Worm (Caenorhabditis elegans) whole organism, young adult: Measurements from ENCODE around the gene R04F11.3.

Experiments
- F10E7.11 ChIP-seq: sonication (generic microtip); optimal IDR thresholded peaks from 2 replicates; lab custom pipeline; 2017; ENCODE audit warnings: mild to moderate bottlenecking, missing genetic modification characterization, moderate library complexity, missing compliant biosample characterization
- F23B12.7 ChIP-seq: sonication (generic microtip); optimal IDR thresholded peaks from 2 replicates; lab custom pipeline; 2017; ENCODE audit warnings: missing genetic modification characterization, mild to moderate bottlenecking, missing compliant biosample characterization, antibody characterized with exemption, moderate library complexity; ENCODE audit not compliant: insufficient read depth
- F49E8.2 ChIP-seq: sonication (generic microtip); optimal IDR thresholded peaks from 3 replicates; lab custom pipeline; 2017; ENCODE audit warnings: missing genetic modification characterization, mild to moderate bottlenecking, missing compliant biosample characterization, antibody characterized with exemption, moderate library complexity; ENCODE audit not compliant: insufficient read depth
- F52B5.7 ChIP-seq: sonication (generic microtip); optimal IDR thresholded peaks from 2 replicates; lab custom pipeline; 2016; ENCODE audit warnings: mild to moderate bottlenecking, missing genetic modification characterization, missing compliant biosample characterization
- F55B11.4 ChIP-seq: sonication (generic microtip); optimal IDR thresholded peaks from 2 replicates; lab custom pipeline; 2016; ENCODE audit warnings: missing compliant biosample characterization, missing genetic modification characterization, borderline replicate concordance; ENCODE audit not compliant: insufficient read depth
- Y79H2A.3 ChIP-seq: fragments of 200-800 bp; sonication (Bioruptor generic); conservative IDR thresholded peaks from 2 replicates; pipeline ENCODE4 v1.3.6; 2022; ENCODE audit warnings: missing genetic modification reagents, missing genetic modification characterization, missing compliant biosample characterization
- ZK185.1 ChIP-seq: sonication (generic microtip); optimal IDR thresholded peaks from 2 replicates; lab custom pipeline; 2016; ENCODE audit warnings: mild to moderate bottlenecking, missing genetic modification characterization, missing compliant biosample characterization; ENCODE audit not compliant: poor library complexity, severe bottlenecking
- attf-3 ChIP-seq: fragments of 200-800 bp; sonication (Bioruptor generic); conservative IDR thresholded peaks from 2 replicates; pipeline ENCODE4 v1.3.6; 2022; ENCODE audit warnings: missing genetic modification reagents, missing genetic modification characterization, missing compliant biosample characterization
- attf-5 ChIP-seq: fragments of 200-800 bp; sonication (Bioruptor generic); optimal IDR thresholded peaks from 2 replicates; lab custom pipeline; 2018; ENCODE audit warnings: mild to moderate bottlenecking, missing genetic modification characterization, missing compliant biosample characterization
- bed-1 ChIP-seq: fragments of 200-800 bp; sonication (Bioruptor generic); IDR thresholded peaks from 2 replicates; pipeline ENCODE4 v1.3.6; 2022; ENCODE audit warnings: missing genetic modification reagents, missing genetic modification characterization, missing compliant biosample characterization
- ccch-3 ChIP-seq: fragments of 200-800 bp; sonication (Bioruptor generic); optimal IDR thresholded peaks from 2 replicates; lab custom pipeline; 2018; ENCODE audit warnings: mild to moderate bottlenecking, missing genetic modification characterization, missing compliant biosample characterization
- ceh-27 ChIP-seq: fragments of 200-800 bp; sonication (Bioruptor generic); optimal IDR thresholded peaks from 2 replicates; lab custom pipeline; 2018; ENCODE audit warnings: mild to moderate bottlenecking, missing genetic modification characterization, moderate library complexity, missing compliant biosample characterization
- ceh-58 ChIP-seq: fragments of 200-800 bp; sonication (Bioruptor generic); IDR thresholded peaks from 2 replicates; pipeline ENCODE4 v1.3.6; 2022; ENCODE audit warnings: missing genetic modification characterization, missing compliant biosample characterization
- ceh-91 ChIP-seq: fragments of 200-800 bp; sonication (Bioruptor generic); IDR thresholded peaks from 2 replicates; pipeline ENCODE4 v1.3.6; 2022; ENCODE audit warnings: missing genetic modification reagents, missing genetic modification characterization, missing compliant biosample characterization
- dox-1 ChIP-seq: fragments of 200-800 bp; sonication (Bioruptor generic); IDR thresholded peaks from 2 replicates; pipeline ENCODE4 v1.3.6; 2022; ENCODE audit warnings: missing genetic modification reagents, missing genetic modification characterization, missing compliant biosample characterization
- dpff-1 ChIP-seq: sonication (generic microtip); optimal IDR thresholded peaks from 2 replicates; lab custom pipeline; 2017; ENCODE audit warnings: mild to moderate bottlenecking, missing genetic modification characterization, missing compliant biosample characterization
- dpl-1 ChIP-seq: fragments of 150-350 bp; optimal IDR thresholded peaks from 2 replicates; lab custom pipeline; 2014; ENCODE audit warnings: missing biosample characterization, missing genetic modification reagents, missing genetic modification characterization
- efl-1 ChIP-seq: fragments of 150-350 bp; optimal IDR thresholded peaks from 2 replicates; lab custom pipeline; 2014; ENCODE audit warnings: missing biosample characterization, missing genetic modification reagents, missing genetic modification characterization
- ekl-4 ChIP-seq: fragments of 200-800 bp; sonication (Bioruptor generic); IDR thresholded peaks from 2 replicates; pipeline ENCODE4 v1.3.6; 2022; ENCODE audit warnings: missing genetic modification reagents, missing genetic modification characterization, missing compliant biosample characterization
- ets-4 ChIP-seq: fragments of 200-800 bp; sonication (Bioruptor generic); optimal IDR thresholded peaks from 2 replicates; lab custom pipeline; 2018; ENCODE audit warnings: mild to moderate bottlenecking, missing genetic modification characterization, missing compliant biosample characterization
- him-1 ChIP-seq: sonication (generic microtip); optimal IDR thresholded peaks from 2 replicates; lab custom pipeline; 2016; ENCODE audit warnings: missing genotype, missing genetic modification reagents, missing genetic modification characterization, missing compliant biosample characterization
- hmg-20 ChIP-seq: fragments of 200-800 bp; sonication (Bioruptor generic); IDR thresholded peaks from 2 replicates; pipeline ENCODE4 v1.3.6; 2022; ENCODE audit warnings: missing genetic modification reagents, missing genetic modification characterization, missing compliant biosample characterization
- hrde-1 ChIP-seq: sonication (generic microtip); optimal IDR thresholded peaks from 2 replicates; lab custom pipeline; 2016; ENCODE audit warnings: missing genetic modification characterization, mild to moderate bottlenecking, missing compliant biosample characterization, moderate library complexity, missing genotype, missing genetic modification reagents, borderline replicate concordance
- lin-26 ChIP-seq: fragments of 200-800 bp; sonication (Bioruptor generic); IDR thresholded peaks from 2 replicates; pipeline ENCODE4 v1.3.6; 2022; ENCODE audit warnings: missing genetic modification reagents, missing genetic modification characterization, missing compliant biosample characterization
- lin-35 ChIP-seq, 3 experiments: fragments of 150-350 bp in 2 of 3; sonication (generic microtip) in 1 of 3; optimal IDR thresholded peaks; 2 replicates each; lab custom pipeline; 2014 to 2018; ENCODE audit warnings: missing biosample characterization in 3 of 3, missing genetic modification characterization in 3 of 3, missing genetic modification reagents in 3 of 3
- madf-10 ChIP-seq: sonication (generic microtip); optimal IDR thresholded peaks from 2 replicates; lab custom pipeline; 2016; ENCODE audit warnings: mild to moderate bottlenecking, missing genetic modification characterization, missing compliant biosample characterization
- madf-3 ChIP-seq: fragments of 200-800 bp; sonication (Bioruptor generic); IDR thresholded peaks from 2 replicates; pipeline ENCODE4 v1.3.6; 2022; ENCODE audit warnings: missing genetic modification reagents, missing genetic modification characterization, missing compliant biosample characterization
- mel-28 ChIP-seq: sonication (generic microtip); optimal IDR thresholded peaks from 2 replicates; lab custom pipeline; 2016; ENCODE audit warnings: borderline replicate concordance, mild to moderate bottlenecking, missing genetic modification characterization, missing compliant biosample characterization
- mes-4 ChIP-seq: sonication (generic microtip); optimal IDR thresholded peaks from 2 replicates; lab custom pipeline; 2016; ENCODE audit warnings: missing genotype, missing genetic modification characterization, missing compliant biosample characterization
- nfya-2 ChIP-seq: fragments of 200-800 bp; sonication (Bioruptor generic); IDR thresholded peaks from 2 replicates; pipeline ENCODE4 v1.3.6; 2022; ENCODE audit warnings: missing genetic modification reagents, missing genetic modification characterization, missing compliant biosample characterization
- rcor-1 ChIP-seq: fragments of 200-800 bp; sonication (Bioruptor generic); IDR thresholded peaks from 2 replicates; pipeline ENCODE4 v1.3.6; 2022; ENCODE audit warnings: missing genetic modification reagents, missing genetic modification characterization, missing compliant biosample characterization
- repo-1 ChIP-seq: sonication (generic microtip); optimal IDR thresholded peaks from 2 replicates; lab custom pipeline; 2017; ENCODE audit warnings: mild to moderate bottlenecking, missing genetic modification characterization, missing compliant biosample characterization
- snpc-1.1 ChIP-seq: sonication (generic microtip); optimal IDR thresholded peaks from 2 replicates; lab custom pipeline; 2017; ENCODE audit warnings: missing genetic modification characterization, mild to moderate bottlenecking, missing compliant biosample characterization, antibody characterized with exemption, moderate library complexity, missing genotype, missing genetic modification reagents; ENCODE audit not compliant: insufficient read depth
- snpc-1.3 ChIP-seq: sonication (generic microtip); optimal IDR thresholded peaks from 2 replicates; lab custom pipeline; 2017; ENCODE audit warnings: missing genetic modification characterization, mild to moderate bottlenecking, missing compliant biosample characterization, antibody characterized with exemption, moderate library complexity, missing genotype, missing genetic modification reagents; ENCODE audit not compliant: insufficient read depth
- snpc-4 ChIP-seq, 5 experiments: fragments of 150-350 bp in 1 of 5; sonication (generic microtip) in 4 of 5; optimal IDR thresholded peaks; 2 replicates each; lab custom pipeline; 2014 to 2018; ENCODE audit warnings: missing genetic modification characterization in 5 of 5, missing biosample characterization in 3 of 5, antibody characterized with exemption in 2 of 5, mild to moderate bottlenecking in 2 of 5, missing compliant biosample characterization in 2 of 5, missing genotype in 2 of 5, moderate library complexity in 2 of 5, missing genetic modification reagents in 1 of 5
- tbp1 ChIP-seq: fragments of 200-800 bp; sonication (Bioruptor generic); optimal IDR thresholded peaks from 2 replicates; lab custom pipeline; 2018; ENCODE audit warnings: mild to moderate bottlenecking, missing genetic modification characterization, missing compliant biosample characterization
- tbx-9 ChIP-seq: sonication (generic microtip); optimal IDR thresholded peaks from 2 replicates; lab custom pipeline; 2016; ENCODE audit warnings: borderline replicate concordance, missing genetic modification characterization, inconsistent platforms, missing compliant biosample characterization
- ztf-22 ChIP-seq: fragments of 200-800 bp; sonication (Bioruptor generic); optimal IDR thresholded peaks from 2 replicates; lab custom pipeline; 2018; ENCODE audit warnings: mild to moderate bottlenecking, missing genetic modification characterization, moderate library complexity, missing compliant biosample characterization
- ztf-28 ChIP-seq: fragments of 200-800 bp; sonication (Bioruptor generic); IDR thresholded peaks from 2 replicates; pipeline ENCODE4 v1.3.6; 2022; ENCODE audit warnings: missing genetic modification reagents, missing genetic modification characterization, missing compliant biosample characterization
- ztf-6 ChIP-seq: fragments of 200-800 bp; sonication (Bioruptor generic); IDR thresholded peaks from 2 replicates; pipeline ENCODE4 v1.3.6; 2022; ENCODE audit warnings: missing genetic modification reagents, missing genetic modification characterization, missing compliant biosample characterization

The R04F11.3 gene

ce11 chrV:12283187-12283586 is 33.8 kb downstream of the R04F11.3 start, which contains the start of gene F55C5.10:
TSS of gene F55C5.10 (plus strand) at chrV:12283487.
- TF ChIP-seq mes-4 (tag; lab: Kevin White, UChicago) (no peak), ets-4 (GFP tag; lab: Kevin White, UChicago) (no peak), ztf-22 (no peak), snpc-1.3 (tag; lab: Kevin White, UChicago) (no peak), hmg-20 (GFP tag; lab: Robert Waterston, UW) (no peak)

ce11 chrV:12281508-12281907 is 35.5 kb downstream of the R04F11.3 start:
- TF ChIP-seq ekl-4 (GFP tag; lab: Robert Waterston, UW) (no peak), F49E8.2 (tag; lab: Kevin White, UChicago) (no peak), F55B11.4 (tag; lab: Kevin White, UChicago) (no peak), snpc-4 (GFP tag; optimal IDR thresholded peaks at IDR 0.05; lab: Kevin White, UChicago) (no peak), snpc-4 (tag; optimal IDR thresholded peaks at IDR 0.05; lab: Kevin White, UChicago) (no peak), ccch-3 (GFP tag; lab: Kevin White, UChicago) (no peak), ceh-91 (no peak), bed-1 (GFP tag; lab: Robert Waterston, UW) (no peak), snpc-1.1 (tag; lab: Kevin White, UChicago) (no peak), ceh-27 (GFP tag; lab: Kevin White, UChicago) (no peak), him-1 (no peak), ceh-58 (GFP tag; lab: Robert Waterston, UW) (no peak), ztf-6 (GFP tag; lab: Robert Waterston, UW) (no peak), madf-10 (tag; lab: Kevin White, UChicago) (no peak), efl-1 (GFP tag; lab: Kevin White, UChicago) (no peak), F10E7.11 (tag; lab: Kevin White, UChicago) (no peak), attf-5 (GFP tag; lab: Kevin White, UChicago) (no peak), rcor-1 (GFP tag; lab: Robert Waterston, UW) (no peak), F23B12.7 (tag; lab: Kevin White, UChicago) (no peak), lin-26 (GFP tag; lab: Robert Waterston, UW) (no peak), ZK185.1 (tag; lab: Kevin White, UChicago) (no peak)
- TF ChIP-seq, all 124 proteins: peak for 0

- TF ChIP-seq lin-26 (GFP tag; lab: Robert Waterston, UW), result no peak
- no peak for TF ChIP-seq tbp1
- no peak for TF ChIP-seq mel-28 (tag; lab: Kevin White, UChicago)
- TF ChIP-seq dpl-1 (GFP tag; lab: Kevin White, UChicago), result no peak
- TF ChIP-seq repo-1, result no peak
- TF ChIP-seq dpff-1 (tag; lab: Kevin White, UChicago), result no peak
- TF ChIP-seq ztf-22, result no peak
- no peak for TF ChIP-seq dox-1 (GFP tag; lab: Robert Waterston, UW)
- TF ChIP-seq F52B5.7 (tag; lab: Kevin White, UChicago), result no peak
Observed at ce11 chrV:12276946-12277345, 40.0 kb downstream of the R04F11.3 start, which contains the start of gene bnc-1. TSS of gene bnc-1 (minus strand) at chrV:12277046.

ce11 chrV:12275714-12276113 is 41.3 kb downstream of the R04F11.3 start:
- TF ChIP-seq madf-3 (GFP tag; lab: Robert Waterston, UW), result 0 out of 2 replicates have a peak, but pooled peaks have one; percentile 44
- TF ChIP-seq lin-35 (GFP tag; optimal IDR thresholded peaks at IDR 0.05; lab: Kevin White, UChicago), result peak in 1 of 3 experiments; percentile 4
- 0 out of 2 replicates have a peak, but pooled peaks have one; percentile 20 for TF ChIP-seq attf-3 (GFP tag; lab: Robert Waterston, UW)
- 0 out of 2 replicates have a peak, but pooled peaks have one; percentile 43 for TF ChIP-seq Y79H2A.3 (GFP tag; lab: Robert Waterston, UW)
- no peak for TF ChIP-seq snpc-1.1 (tag; lab: Kevin White, UChicago)
- 0 out of 2 replicates have a peak, but pooled peaks have one; percentile 44 for TF ChIP-seq nfya-2 (GFP tag; lab: Robert Waterston, UW)
- TF ChIP-seq ztf-28, result 0 out of 2 replicates have a peak, but pooled peaks have one; percentile 9
- TF ChIP-seq tbx-9 (tag; lab: Kevin White, UChicago), result no peak
- peak; percentile 67 for TF ChIP-seq hrde-1 (tag; lab: Kevin White, UChicago)
- TF ChIP-seq, all 124 proteins: peak for 7
